Worm (Caenorhabditis elegans) whole organism, young adult: Measurements from ENCODE around the gene C56G2.15.

Source experiments
- B0261.1 ChIP-seq: sonication (generic microtip); optimal IDR thresholded peaks from 2 replicates; lab custom pipeline; 2016; ENCODE audit warnings: mild to moderate bottlenecking, missing genetic modification characterization, moderate library complexity, missing compliant biosample characterization
- B0336.3 ChIP-seq: fragments of 200-800 bp; sonication (Bioruptor generic); IDR thresholded peaks from 2 replicates; pipeline ENCODE4 v1.3.6; 2022; ENCODE audit warnings: missing genetic modification characterization, missing compliant biosample characterization
- C06A6.2 ChIP-seq: fragments of 200-800 bp; sonication (Bioruptor generic); conservative IDR thresholded peaks from 2 replicates; pipeline ENCODE4 v1.3.6; 2022; ENCODE audit warnings: missing genetic modification characterization, missing compliant biosample characterization
- C17E4.6 ChIP-seq: fragments of 200-800 bp; sonication (Bioruptor generic); IDR thresholded peaks from 2 replicates; pipeline ENCODE4 v1.3.6; 2022; ENCODE audit warnings: missing genetic modification reagents, missing genetic modification characterization, missing compliant biosample characterization
- F22D6.2 ChIP-seq: sonication (generic microtip); optimal IDR thresholded peaks from 2 replicates; lab custom pipeline; 2016; ENCODE audit warnings: mild to moderate bottlenecking, missing genetic modification characterization, missing compliant biosample characterization
- Y56A3A.18 ChIP-seq: fragments of 200-800 bp; sonication (Bioruptor generic); IDR thresholded peaks from 2 replicates; pipeline ENCODE4 v1.3.6; 2022; ENCODE audit warnings: missing genetic modification reagents, missing genetic modification characterization, missing compliant biosample characterization
- akir-1 ChIP-seq: fragments of 200-800 bp; sonication (Bioruptor generic); optimal IDR thresholded peaks from 2 replicates; lab custom pipeline; 2018; ENCODE audit warnings: mild to moderate bottlenecking, missing genetic modification characterization, moderate library complexity, missing compliant biosample characterization
- cebp-1 ChIP-seq, 2 experiments: fragments of 200-800 bp in 1 of 2; sonication (Bioruptor generic) in 1 of 2; sonication (generic microtip) in 1 of 2; IDR thresholded peaks in 1 of 2; optimal IDR thresholded peaks in 1 of 2; 2 replicates each; pipeline versions ENCODE4 v1.3.6 to Lab custom; 2017 to 2022; ENCODE audit warnings: missing compliant biosample characterization in 2 of 2, missing genetic modification characterization in 2 of 2, mild to moderate bottlenecking in 1 of 2, missing genetic modification reagents in 1 of 2, moderate library complexity in 1 of 2
- ceh-27 ChIP-seq: fragments of 200-800 bp; sonication (Bioruptor generic); optimal IDR thresholded peaks from 2 replicates; lab custom pipeline; 2018; ENCODE audit warnings: mild to moderate bottlenecking, missing genetic modification characterization, moderate library complexity, missing compliant biosample characterization
- fkh-3 ChIP-seq: sonication (generic microtip); optimal IDR thresholded peaks from 2 replicates; lab custom pipeline; 2016; ENCODE audit warnings: mild to moderate bottlenecking, missing genetic modification characterization, missing compliant biosample characterization
- hlh-12 ChIP-seq: sonication (generic microtip); optimal IDR thresholded peaks from 2 replicates; lab custom pipeline; 2016; ENCODE audit warnings: missing genetic modification characterization, missing compliant biosample characterization
- lin-26 ChIP-seq: fragments of 200-800 bp; sonication (Bioruptor generic); IDR thresholded peaks from 2 replicates; pipeline ENCODE4 v1.3.6; 2022; ENCODE audit warnings: missing genetic modification reagents, missing genetic modification characterization, missing compliant biosample characterization
- lin-54 ChIP-seq: fragments of 200-800 bp; sonication (Bioruptor generic); optimal IDR thresholded peaks from 2 replicates; lab custom pipeline; 2018; ENCODE audit warnings: mild to moderate bottlenecking, missing genetic modification characterization, missing compliant biosample characterization
- madf-10 ChIP-seq: sonication (generic microtip); optimal IDR thresholded peaks from 2 replicates; lab custom pipeline; 2016; ENCODE audit warnings: mild to moderate bottlenecking, missing genetic modification characterization, missing compliant biosample characterization
- mcd-1 ChIP-seq: fragments of 200-800 bp; sonication (Bioruptor generic); IDR thresholded peaks from 2 replicates; pipeline ENCODE4 v1.3.6; 2022; ENCODE audit warnings: missing genetic modification reagents, missing genetic modification characterization, missing compliant biosample characterization
- mel-28 ChIP-seq: sonication (generic microtip); optimal IDR thresholded peaks from 2 replicates; lab custom pipeline; 2016; ENCODE audit warnings: borderline replicate concordance, mild to moderate bottlenecking, missing genetic modification characterization, missing compliant biosample characterization
- mxl-1 ChIP-seq: sonication (generic microtip); optimal IDR thresholded peaks from 2 replicates; lab custom pipeline; 2016; ENCODE audit warnings: missing genetic modification characterization, missing compliant biosample characterization
- nfya-1 ChIP-seq: sonication (generic microtip); optimal IDR thresholded peaks from 2 replicates; lab custom pipeline; 2017; ENCODE audit warnings: antibody characterized with exemption, missing compliant biosample characterization, missing genetic modification characterization, borderline replicate concordance; ENCODE audit not compliant: insufficient read depth
- nhr-179 ChIP-seq: sonication (generic microtip); optimal IDR thresholded peaks from 2 replicates; lab custom pipeline; 2016; ENCODE audit warnings: mild to moderate bottlenecking, missing genetic modification characterization, missing compliant biosample characterization
- nhr-80 ChIP-seq: sonication (generic microtip); optimal IDR thresholded peaks from 2 replicates; lab custom pipeline; 2016; ENCODE audit warnings: missing genetic modification characterization, missing compliant biosample characterization
- snpc-1.1 ChIP-seq: sonication (generic microtip); optimal IDR thresholded peaks from 2 replicates; lab custom pipeline; 2017; ENCODE audit warnings: missing genetic modification characterization, mild to moderate bottlenecking, missing compliant biosample characterization, antibody characterized with exemption, moderate library complexity, missing genotype, missing genetic modification reagents; ENCODE audit not compliant: insufficient read depth
- snpc-4 ChIP-seq, 5 experiments: fragments of 150-350 bp in 1 of 5; sonication (generic microtip) in 4 of 5; optimal IDR thresholded peaks; 2 replicates each; lab custom pipeline; 2014 to 2018; ENCODE audit warnings: missing genetic modification characterization in 5 of 5, missing biosample characterization in 3 of 5, antibody characterized with exemption in 2 of 5, mild to moderate bottlenecking in 2 of 5, missing compliant biosample characterization in 2 of 5, missing genotype in 2 of 5, moderate library complexity in 2 of 5, missing genetic modification reagents in 1 of 5
- unc-130 ChIP-seq: sonication (generic microtip); optimal IDR thresholded peaks from 2 replicates; lab custom pipeline; 2016; ENCODE audit warnings: missing genetic modification reagents, missing genetic modification characterization, missing compliant biosample characterization

The C56G2.15 gene

DNA sequence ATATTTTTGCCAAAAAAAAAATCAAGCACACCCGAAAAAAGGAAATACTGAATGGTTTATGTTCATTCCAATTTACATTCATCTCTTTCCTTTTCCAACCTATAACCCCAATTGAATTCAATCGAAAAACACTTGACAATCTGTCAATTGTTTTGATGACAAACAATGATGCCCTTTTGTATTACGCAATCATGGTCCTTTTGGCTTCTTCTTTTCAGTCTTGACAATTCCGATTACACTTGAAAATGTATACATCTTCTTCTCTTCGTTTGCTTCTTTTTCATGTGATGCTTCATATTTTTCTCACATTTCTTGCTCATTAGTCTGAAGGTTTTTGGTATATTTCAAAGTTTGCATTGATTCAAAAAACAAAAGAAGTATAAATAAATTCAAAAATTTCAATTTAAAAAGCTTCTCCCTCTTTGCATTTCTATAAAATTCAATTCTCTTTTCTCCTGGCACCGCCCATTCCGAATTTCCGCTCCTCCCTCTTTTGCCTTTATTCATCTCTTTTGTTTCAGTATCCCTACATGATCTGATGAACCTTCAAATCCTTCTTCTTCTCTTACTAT lies 36.4 kb downstream of the C56G2.15 start, which contains the start of gene C56G2.4:
TSS of gene C56G2.4 (plus strand) at position 522 of the 572 bp plus-strand sequence.
- TF ChIP-seq snpc-4 (GFP tag; optimal IDR thresholded peaks at IDR 0.05; lab: Kevin White, UChicago) (no peak), snpc-4 (tag; optimal IDR thresholded peaks at IDR 0.05; lab: Kevin White, UChicago) (no peak), B0261.1 (no peak), F22D6.2 (tag; lab: Kevin White, UChicago) (no peak), Y56A3A.18 (GFP tag; lab: Robert Waterston, UW) (no peak), akir-1 (GFP tag; lab: Kevin White, UChicago) (no peak), C06A6.2 (GFP tag; lab: Robert Waterston, UW) (no peak), cebp-1 (GFP tag; IDR thresholded peaks at IDR 0.05; lab: Robert Waterston, UW) (no peak), cebp-1 (tag; optimal IDR thresholded peaks at IDR 0.05; lab: Kevin White, UChicago) (no peak), C17E4.6 (GFP tag; lab: Robert Waterston, UW) (no peak), hlh-12 (tag; lab: Kevin White, UChicago) (no peak), nfya-1 (tag; lab: Kevin White, UChicago) (no peak), lin-26 (GFP tag; lab: Robert Waterston, UW) (no peak), nhr-80 (tag; lab: Kevin White, UChicago) (no peak), fkh-3 (no peak), mel-28 (tag; lab: Kevin White, UChicago) (no peak)

- no peak for TF ChIP-seq B0336.3 (GFP tag; lab: Robert Waterston, UW)
Observed at ce11 chrIII:6324139-6324538, 43.6 kb downstream of the C56G2.15 start, which contains the start of gene C56G2.5. Gene C56G2.5 (minus strand): TSS chrIII:6324239.

DNA sequence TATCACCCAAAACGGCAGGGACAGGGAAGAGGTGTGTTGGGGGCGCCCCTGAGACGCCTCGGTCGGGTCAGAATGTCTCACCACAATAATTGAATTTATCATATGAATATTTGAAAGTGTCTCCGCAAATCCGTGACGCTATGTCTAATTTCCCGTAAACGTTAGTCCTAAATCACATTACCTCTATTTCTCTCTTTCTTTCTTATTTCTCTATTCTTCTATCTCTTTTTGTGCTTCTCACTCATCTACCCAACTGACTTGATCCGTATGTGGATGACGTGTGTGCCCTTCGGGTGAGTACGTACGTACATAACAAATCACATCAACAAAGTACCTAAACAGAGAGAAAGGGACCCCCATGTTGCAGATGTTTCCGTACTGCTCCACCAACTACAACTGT lies 50.4 kb downstream of the C56G2.15 start:
- TF ChIP-seq unc-130 (GFP tag; lab: Kevin White, UChicago): no peak
- TF ChIP-seq hlh-12 (tag; lab: Kevin White, UChicago): no peak
- TF ChIP-seq madf-10 (tag; lab: Kevin White, UChicago): no peak
- TF ChIP-seq nhr-179 (tag; lab: Kevin White, UChicago): no peak
- TF ChIP-seq mxl-1 (tag; lab: Kevin White, UChicago): no peak
- no peak for TF ChIP-seq cebp-1 (GFP tag; IDR thresholded peaks at IDR 0.05; lab: Robert Waterston, UW)
- no peak for TF ChIP-seq cebp-1 (tag; optimal IDR thresholded peaks at IDR 0.05; lab: Kevin White, UChicago)
- no peak for TF ChIP-seq mcd-1 (GFP tag; lab: Robert Waterston, UW)
- no peak for TF ChIP-seq lin-54 (GFP tag; lab: Kevin White, UChicago)
- TF ChIP-seq snpc-1.1: no peak

- peak; percentile 25 for TF ChIP-seq ceh-27 (GFP tag; lab: Kevin White, UChicago)
- TF ChIP-seq Y56A3A.18 (GFP tag; lab: Robert Waterston, UW): no peak
- TF ChIP-seq, all 124 proteins: peak for 1
Observed at ce11 chrIII:6316795-6317194, 50.9 kb downstream of the C56G2.15 start.
